Fruit fly (Drosophila melanogaster) whole organism, embryonic: ENCODE measurements around the gene Cpr67Fb.

ENCODE experiments used
- ATbp ChIP-seq: fragments of 200-800 bp; sonication (Bioruptor generic); optimal IDR thresholded peaks from 2 replicates; lab custom pipeline; 2017; ENCODE audit warnings: missing biosample characterization, mild to moderate bottlenecking, missing genetic modification characterization, missing genetic modification reagents
- Antp ChIP-seq: fragments of 200-800 bp; sonication (Bioruptor generic); optimal IDR thresholded peaks from 3 replicates; lab custom pipeline; 2016; ENCODE audit warnings: missing biosample characterization, missing genetic modification characterization
- CG10147 ChIP-seq: fragments of 200-800 bp; sonication (Bioruptor generic); optimal IDR thresholded peaks from 2 replicates; lab custom pipeline; 2019; ENCODE audit warnings: missing biosample characterization, mild to moderate bottlenecking, missing genetic modification characterization, moderate library complexity
- CG12071 ChIP-seq: fragments of 200-800 bp; sonication (Bioruptor generic); optimal IDR thresholded peaks from 3 replicates; lab custom pipeline; 2018; ENCODE audit warnings: missing biosample characterization, mild to moderate bottlenecking, missing genetic modification characterization
- CG12155 ChIP-seq: fragments of 200-800 bp; sonication (Bioruptor generic); optimal IDR thresholded peaks from 3 replicates; lab custom pipeline; 2016; ENCODE audit warnings: missing biosample characterization, missing genetic modification characterization
- CG14860 ChIP-seq: fragments of 200-800 bp; sonication (Bioruptor generic); IDR thresholded peaks from 3 replicates; pipeline ENCODE4 v1.3.6; 2022; ENCODE audit warnings: missing biosample characterization, missing genetic modification characterization; ENCODE audit not compliant: partially characterized antibody
- CG15073 ChIP-seq: fragments of 200-800 bp; sonication (Bioruptor generic); optimal IDR thresholded peaks from 2 replicates; lab custom pipeline; 2016; ENCODE audit warnings: missing biosample characterization, missing genetic modification characterization
- CG15479 ChIP-seq: fragments of 200-800 bp; sonication (Bioruptor generic); optimal IDR thresholded peaks from 3 replicates; lab custom pipeline; 2019; ENCODE audit warnings: missing biosample characterization, mild to moderate bottlenecking, missing genetic modification characterization, moderate library complexity
- CG17361 ChIP-seq: fragments of 200-800 bp; sonication (Bioruptor generic); IDR thresholded peaks from 3 replicates; pipeline ENCODE4 v1.3.6; 2022; ENCODE audit warnings: missing biosample characterization, missing genetic modification characterization
- CG2202 ChIP-seq: fragments of 200-800 bp; sonication (Bioruptor generic); optimal IDR thresholded peaks from 2 replicates; lab custom pipeline; 2018; ENCODE audit warnings: missing biosample characterization, mild to moderate bottlenecking, missing genetic modification characterization
- CG3065 ChIP-seq: fragments of 200-800 bp; sonication (Bioruptor generic); optimal IDR thresholded peaks from 2 replicates; lab custom pipeline; 2016; ENCODE audit warnings: missing biosample characterization, missing genetic modification characterization
- CG43689 ChIP-seq: fragments of 200-800 bp; sonication (Bioruptor generic); IDR thresholded peaks from 2 replicates; pipeline ENCODE4 v1.3.6; 2022; ENCODE audit warnings: missing biosample characterization, missing genetic modification characterization
- CG6654 ChIP-seq: fragments of 200-800 bp; sonication (Bioruptor generic); optimal IDR thresholded peaks from 2 replicates; lab custom pipeline; 2017; ENCODE audit warnings: missing biosample characterization, mild to moderate bottlenecking, missing genetic modification characterization
- CG7271 ChIP-seq: fragments of 200-800 bp; sonication (Bioruptor generic); optimal IDR thresholded peaks from 2 replicates; lab custom pipeline; 2018; ENCODE audit warnings: missing biosample characterization, mild to moderate bottlenecking, missing genetic modification characterization, moderate library complexity
- CG7357 ChIP-seq: fragments of 200-800 bp; sonication (Bioruptor generic); IDR thresholded peaks from 3 replicates; pipeline ENCODE4 v1.3.6; 2022; ENCODE audit warnings: missing biosample characterization, missing genetic modification characterization
- CG7987 ChIP-seq: fragments of 200-800 bp; sonication (Bioruptor generic); optimal IDR thresholded peaks from 2 replicates; lab custom pipeline; 2018; ENCODE audit warnings: missing biosample characterization, mild to moderate bottlenecking, missing genetic modification characterization, moderate library complexity
- CG8290 ChIP-seq, 3 experiments: fragments of 200-800 bp; sonication (Bioruptor generic); optimal IDR thresholded peaks; 2 replicates each; lab custom pipeline; 2016 to 2019; ENCODE audit warnings: missing biosample characterization in 3 of 3, missing genetic modification characterization in 3 of 3, mild to moderate bottlenecking in 2 of 3, moderate library complexity in 1 of 3
- D ChIP-seq, 2 experiments: fragments of 200-800 bp in 1 of 2; fragments of >200 bp in 1 of 2; sonication (Bioruptor generic) in 1 of 2; optimal IDR thresholded peaks; 2 replicates in 1 of 2; 3 replicates in 1 of 2; lab custom pipeline; 2017; ENCODE audit warnings: mild to moderate bottlenecking in 1 of 2, missing biosample characterization in 1 of 2, missing genetic modification characterization in 1 of 2, missing genetic modification reagents in 1 of 2
- Dbx ChIP-seq: fragments of 200-800 bp; sonication (Bioruptor generic); IDR thresholded peaks from 3 replicates; pipeline ENCODE4 v1.3.6; 2022; ENCODE audit warnings: missing biosample characterization, missing genetic modification characterization
- Ets65A ChIP-seq: fragments of 200-800 bp; sonication (Bioruptor generic); peaks from one replicate; lab custom pipeline; 2016; ENCODE audit warnings: missing biosample characterization, missing genetic modification characterization
- Ets97D ChIP-seq: fragments of 200-800 bp; sonication (Bioruptor generic); optimal IDR thresholded peaks from 3 replicates; lab custom pipeline; 2016; ENCODE audit warnings: missing biosample characterization, missing genetic modification characterization
- H2.0 ChIP-seq: fragments of 200-800 bp; sonication (Bioruptor generic); IDR thresholded peaks from 2 replicates; pipeline ENCODE4 v1.3.6; 2022; ENCODE audit warnings: missing biosample characterization, missing genetic modification characterization
- Hand ChIP-seq: fragments of 200-800 bp; sonication (Bioruptor generic); optimal IDR thresholded peaks from 2 replicates; lab custom pipeline; 2017; ENCODE audit warnings: mild to moderate bottlenecking, missing biosample characterization, missing genetic modification reagents, missing genetic modification characterization
- Hey ChIP-seq: fragments of 200-800 bp; sonication (Bioruptor generic); optimal IDR thresholded peaks from 3 replicates; lab custom pipeline; 2018; ENCODE audit warnings: missing biosample characterization, mild to moderate bottlenecking, missing genetic modification characterization
- Lhr ChIP-seq: fragments of 200-800 bp; sonication (Bioruptor generic); optimal IDR thresholded peaks from 3 replicates; lab custom pipeline; 2017; ENCODE audit warnings: mild to moderate bottlenecking, missing biosample characterization, missing genetic modification reagents, missing genetic modification characterization
- MESR4 ChIP-seq: fragments of 200-800 bp; sonication (Bioruptor generic); optimal IDR thresholded peaks from 2 replicates; lab custom pipeline; 2018; ENCODE audit warnings: missing biosample characterization, mild to moderate bottlenecking, missing genetic modification characterization, moderate library complexity
- MTF-1 ChIP-seq: fragments of 200-800 bp; sonication (Bioruptor generic); optimal IDR thresholded peaks from 2 replicates; lab custom pipeline; 2018; ENCODE audit warnings: missing biosample characterization, mild to moderate bottlenecking, missing genetic modification characterization, borderline replicate concordance
- Max ChIP-seq: fragments of 200-800 bp; sonication (Bioruptor generic); optimal IDR thresholded peaks from 2 replicates; lab custom pipeline; 2016; ENCODE audit warnings: missing biosample characterization, mild to moderate bottlenecking, missing genetic modification characterization
- Myb ChIP-seq: fragments of 200-800 bp; sonication (Bioruptor generic); optimal IDR thresholded peaks from 2 replicates; lab custom pipeline; 2016; ENCODE audit warnings: missing biosample characterization, missing genetic modification characterization
- Neu2 ChIP-seq: fragments of 200-800 bp; sonication (Bioruptor generic); optimal IDR thresholded peaks from 3 replicates; lab custom pipeline; 2016; ENCODE audit warnings: missing biosample characterization, missing genetic modification characterization, borderline replicate concordance
- Nf-YB ChIP-seq: fragments of 200-800 bp; sonication (Bioruptor generic); optimal IDR thresholded peaks from 3 replicates; lab custom pipeline; 2019; ENCODE audit warnings: missing biosample characterization, mild to moderate bottlenecking, missing genetic modification characterization, moderate library complexity
- Ptx1 ChIP-seq: fragments of 200-800 bp; sonication (Bioruptor generic); IDR thresholded peaks from 2 replicates; pipeline ENCODE4 v1.3.6; 2022; ENCODE audit warnings: missing biosample characterization, missing genetic modification characterization
- Six4 ChIP-seq: fragments of 200-800 bp; sonication (Bioruptor generic); optimal IDR thresholded peaks from 2 replicates; lab custom pipeline; 2016; ENCODE audit warnings: missing biosample characterization, missing genetic modification characterization
- bigmax ChIP-seq: fragments of 200-800 bp; sonication (Bioruptor generic); optimal IDR thresholded peaks from 2 replicates; lab custom pipeline; 2018; ENCODE audit warnings: missing biosample characterization, mild to moderate bottlenecking, missing genetic modification characterization
- dm ChIP-seq: fragments of 200-800 bp; sonication (Bioruptor generic); optimal IDR thresholded peaks from 3 replicates; lab custom pipeline; 2016; ENCODE audit warnings: missing biosample characterization, missing genetic modification characterization
- fd102C ChIP-seq: fragments of 200-800 bp; sonication (Bioruptor generic); optimal IDR thresholded peaks from 2 replicates; lab custom pipeline; 2018; ENCODE audit warnings: missing biosample characterization, mild to moderate bottlenecking, missing genetic modification characterization, moderate library complexity
- gro ChIP-seq: fragments of 200-800 bp; sonication (Bioruptor generic); optimal IDR thresholded peaks from 2 replicates; lab custom pipeline; 2016; ENCODE audit warnings: missing biosample characterization, missing genetic modification characterization
- insv ChIP-seq, 2 experiments: fragments of 200-800 bp; sonication (Bioruptor generic); optimal IDR thresholded peaks; 3 replicates each; lab custom pipeline; 2016 to 2018; ENCODE audit warnings: missing biosample characterization in 2 of 2, missing genetic modification characterization in 2 of 2
- jigr1 ChIP-seq: fragments of 200-800 bp; sonication (Bioruptor generic); IDR thresholded peaks from 3 replicates; pipeline ENCODE4 v1.3.6; 2022; ENCODE audit warnings: missing biosample characterization, missing genetic modification characterization
- klu ChIP-seq: fragments of 200-800 bp; sonication (Bioruptor generic); IDR thresholded peaks from 2 replicates; pipeline ENCODE4 v1.3.6; 2022; ENCODE audit warnings: missing biosample characterization, missing genetic modification characterization
- lab ChIP-seq: fragments of 200-800 bp; sonication (Bioruptor generic); optimal IDR thresholded peaks from 3 replicates; lab custom pipeline; 2017; ENCODE audit warnings: missing biosample characterization, missing genetic modification characterization, mild to moderate bottlenecking, moderate library complexity, missing genetic modification reagents
- lmd ChIP-seq: fragments of 200-800 bp; sonication (Bioruptor generic); IDR thresholded peaks from 2 replicates; pipeline ENCODE4 v1.3.6; 2022; ENCODE audit warnings: missing biosample characterization, missing genetic modification characterization
- p53 ChIP-seq: fragments of 200-800 bp; sonication (Bioruptor generic); optimal IDR thresholded peaks from 2 replicates; lab custom pipeline; 2016; ENCODE audit warnings: missing biosample characterization, missing genetic modification characterization
- pan ChIP-seq, 4 experiments: fragments of >200 bp in 3 of 4; fragments of 200-800 bp in 1 of 4; sonication (Bioruptor generic) in 1 of 4; optimal IDR thresholded peaks in 3 of 4; IDR thresholded peaks in 1 of 4; 2 replicates each; pipeline versions ENCODE4 v1.3.6 to Lab custom; 2017 to 2022; ENCODE audit warnings: missing biosample characterization in 2 of 4, missing genetic modification characterization in 2 of 4, mixed read lengths in 1 of 4
- pita ChIP-seq: fragments of 200-800 bp; sonication (Bioruptor generic); optimal IDR thresholded peaks from 2 replicates; lab custom pipeline; 2017; ENCODE audit warnings: missing biosample characterization, mild to moderate bottlenecking, missing genetic modification characterization
- pnt ChIP-seq: fragments of 200-800 bp; sonication (Bioruptor generic); optimal IDR thresholded peaks from 3 replicates; lab custom pipeline; 2016; ENCODE audit warnings: missing biosample characterization, missing genetic modification characterization
- unc-4 ChIP-seq: fragments of 200-800 bp; sonication (Bioruptor generic); IDR thresholded peaks from 2 replicates; pipeline ENCODE4 v1.3.6; 2022; ENCODE audit warnings: missing biosample characterization, missing genetic modification characterization; ENCODE audit not compliant: partially characterized antibody

Cpr67Fb gene

dm6 chr3L:10855419-10856213, 38.4 kb upstream of the Cpr67Fb start (continued):
- TF ChIP-seq Nf-YB (GFP tag; lab: Kevin White, UChicago), result peak; percentile 73
- peak; percentile 4 for TF ChIP-seq Hey
- TF ChIP-seq CG7271, result peak; percentile 63
- no peak for TF ChIP-seq p53
- peak; percentile 64; the same call in 1 of the 2 replicates for TF ChIP-seq CG43689 (GFP tag; lab: Robert Waterston, UW)
- peak; percentile 71 for TF ChIP-seq CG3065 (GFP tag; lab: Kevin White, UChicago)
- TF ChIP-seq MTF-1 (GFP tag; lab: Kevin White, UChicago), result peak; percentile 82
- peak; percentile 36 for TF ChIP-seq CG15479 (GFP tag; lab: Kevin White, UChicago)
- TF ChIP-seq CG2202 (tag; lab: Kevin White, UChicago), result peak; percentile 64
- no peak for TF ChIP-seq pita (GFP tag; lab: Kevin White, UChicago)
- no peak for TF ChIP-seq bigmax (GFP tag; lab: Kevin White, UChicago)
- no peak for TF ChIP-seq Myb
- peak; percentile 32 for TF ChIP-seq Max
- peak in 1 of 2 experiments; percentile 14 for TF ChIP-seq insv (GFP tag; optimal IDR thresholded peaks at IDR 0.05; lab: Kevin White, UChicago)
- TF ChIP-seq CG10147 (GFP tag; lab: Kevin White, UChicago), result peak; percentile 85
- TF ChIP-seq klu (GFP tag; lab: Robert Waterston, UW), result peak; percentile 78
- no peak for TF ChIP-seq pnt (GFP tag; lab: Kevin White, UChicago)
- peak; percentile 7 for TF ChIP-seq Antp
- peak; percentile 82 for TF ChIP-seq Hand (GFP tag; lab: Kevin White, UChicago)
- peak; percentile 46 for TF ChIP-seq D (optimal IDR thresholded peaks at IDR 0.05; lab: Kevin White, UChicago)
- peak; percentile 94 for TF ChIP-seq D (GFP tag; optimal IDR thresholded peaks at IDR 0.05; lab: Kevin White, UChicago)
- peak; percentile 70; the same call in 2 of the 3 replicates for TF ChIP-seq jigr1 (GFP tag; lab: Robert Waterston, UW)
- TF ChIP-seq gro (GFP tag; lab: Kevin White, UChicago), result no peak
- peak; percentile 26 for TF ChIP-seq CG12071 (GFP tag; lab: Kevin White, UChicago)
- no peak for TF ChIP-seq Neu2 (GFP tag; lab: Kevin White, UChicago)
- peak; percentile 80 for TF ChIP-seq Six4 (GFP tag; lab: Kevin White, UChicago)
- TF ChIP-seq CG6654 (GFP tag; lab: Kevin White, UChicago), result peak; percentile 68
- TF ChIP-seq CG15073 (GFP tag; lab: Kevin White, UChicago), result peak; percentile 51
- TF ChIP-seq Ets97D (GFP tag; lab: Kevin White, UChicago), result no peak
- TF ChIP-seq CG7987 (GFP tag; lab: Kevin White, UChicago), result peak; percentile 30
- TF ChIP-seq CG17361, result peak; percentile 90
- TF ChIP-seq unc-4 (GFP tag; lab: Robert Waterston, UW), result no peak
- TF ChIP-seq Lhr (GFP tag; lab: Kevin White, UChicago), result peak; percentile 24
- no peak for TF ChIP-seq dm
- peak; percentile 92 for TF ChIP-seq lab
- peak; percentile 81 for TF ChIP-seq Dbx (GFP tag; lab: Robert Waterston, UW)
- TF ChIP-seq Ets65A (GFP tag; lab: Kevin White, UChicago), result no peak
- peak; percentile 78 for TF ChIP-seq ATbp (GFP tag; lab: Kevin White, UChicago)
- TF ChIP-seq Ptx1, result peak; percentile 93
- TF ChIP-seq CG14860, result no peak
- TF ChIP-seq CG12155 (GFP tag; lab: Kevin White, UChicago), result peak; percentile 68
- TF ChIP-seq CG7357 (GFP tag; lab: Robert Waterston, UW), result peak; percentile 79
- TF ChIP-seq MESR4 (GFP tag; lab: Kevin White, UChicago), result no peak
- TF ChIP-seq pan (optimal IDR thresholded peaks at IDR 0.05; lab: Kevin White, UChicago), result no peak
- peak in 1 of 2 experiments; percentile 90 for TF ChIP-seq pan (GFP tag; optimal IDR thresholded peaks at IDR 0.05 in 1 of 2, IDR thresholded peaks at IDR 0.05 in 1 of 2)
- peak; percentile 59 for TF ChIP-seq CG8290 (GFP tag; optimal IDR thresholded peaks at IDR 0.05; lab: Kevin White, UChicago)
- peak; percentile 13 to 27 for TF ChIP-seq CG8290 (tag; optimal IDR thresholded peaks at IDR 0.05; lab: Kevin White, UChicago)
- TF ChIP-seq fd102C (GFP tag; lab: Kevin White, UChicago), result peak; percentile 56
- peak; percentile 72 for TF ChIP-seq H2.0 (GFP tag; lab: Robert Waterston, UW)
- peak; percentile 89 for TF ChIP-seq lmd (GFP tag; lab: Robert Waterston, UW)
